Fruit fly (Drosophila melanogaster): Measurements from ENCODE around the gene nonA-l.

nonA-l gene

dm6 chr3R:16655494-16656493 lies 15.8 kb downstream of the nonA-l start, which contains the start of gene modSP (continued):
- TF ChIP-seq ase (GFP tag; IDR thresholded peaks at IDR 0.05) (0 out of 3 replicates have a peak, but pooled peaks have one; percentile 39), CG33557 (GFP tag; optimal IDR thresholded peaks at IDR 0.05) (no peak), lola (GFP tag; optimal IDR thresholded peaks at IDR 0.05) (no peak), Max (GFP tag; optimal IDR thresholded peaks at IDR 0.05) (no peak), crc (GFP tag; optimal IDR thresholded peaks at IDR 0.05) (peak; percentile 25), ro (GFP tag; IDR thresholded peaks at IDR 0.05) (no peak), CG13287 (GFP tag; IDR thresholded peaks at IDR 0.05; ENCODE audit: partially characterized antibody) (peak; percentile 76; the same call in 1 of the 2 replicates), dati (GFP tag; IDR thresholded peaks at IDR 0.05) (0 out of 2 replicates have a peak, but pooled peaks have one; percentile 12), CG1529 (GFP tag; optimal IDR thresholded peaks at IDR 0.05) (no peak), pb (GFP tag; optimal IDR thresholded peaks at IDR 0.05) (peak; percentile 22), repo (GFP tag; optimal IDR thresholded peaks at IDR 0.05) (no peak), CG16863 (GFP tag; optimal IDR thresholded peaks at IDR 0.05) (peak; percentile 10), pum (GFP tag; optimal IDR thresholded peaks at IDR 0.05) (no peak), CG1832 (GFP tag; optimal IDR thresholded peaks at IDR 0.05) (no peak), CG11723 (GFP tag; optimal IDR thresholded peaks at IDR 0.05) (no peak), vfl (GFP tag; optimal IDR thresholded peaks at IDR 0.05) (no peak), CG13894 (tag; optimal IDR thresholded peaks at IDR 0.05) (peak; percentile 48), CG1024 (GFP tag; IDR thresholded peaks at IDR 0.05) (no peak), dmrt11E (tag; optimal IDR thresholded peaks at IDR 0.05) (no peak), gro (GFP tag; optimal IDR thresholded peaks at IDR 0.05) (no peak), gcm2 (GFP tag; optimal IDR thresholded peaks at IDR 0.05) (no peak), lilli (GFP tag; optimal IDR thresholded peaks at IDR 0.05) (peak; percentile 47), dysf (GFP tag; IDR thresholded peaks at IDR 0.05) (peak; percentile 34; the same call in 1 of the 3 replicates), chinmo (GFP tag; IDR thresholded peaks at IDR 0.05; ENCODE audit: partially characterized antibody) (peak; percentile 91), CG9876 (GFP tag; optimal IDR thresholded peaks at IDR 0.05) (no peak), CG1792 (GFP tag; optimal IDR thresholded peaks at IDR 0.05) (no peak), CG2199 (GFP tag; IDR thresholded peaks at IDR 0.05) (peak; percentile 88), CG6813 (GFP tag; optimal IDR thresholded peaks at IDR 0.05) (no peak), CG9932 (GFP tag; IDR thresholded peaks at IDR 0.05) (peak; percentile 57), tx (GFP tag; optimal IDR thresholded peaks at IDR 0.05) (no peak), mld (GFP tag; IDR thresholded peaks at IDR 0.05; ENCODE audit: partially characterized antibody) (peak; percentile 81; the same call in 2 of the 3 replicates), cwo (GFP tag; optimal IDR thresholded peaks at IDR 0.05) (no peak), Camta (GFP tag; optimal IDR thresholded peaks at IDR 0.05) (no peak), Elba2 (GFP tag; optimal IDR thresholded peaks at IDR 0.05) (no peak), wor (GFP tag; IDR thresholded peaks at IDR 0.05) (no peak), aop (GFP tag; IDR thresholded peaks at IDR 0.05) (no peak), CG14710 (tag; optimal IDR thresholded peaks at IDR 0.05) (peak; percentile 46), ewg (GFP tag; optimal IDR thresholded peaks at IDR 0.05) (no peak), exex (tag; optimal IDR thresholded peaks at IDR 0.05) (no peak), bigmax (GFP tag; optimal IDR thresholded peaks at IDR 0.05) (no peak), Lhr (GFP tag; optimal IDR thresholded peaks at IDR 0.05) (peak; percentile 94), CG8388 (GFP tag; optimal IDR thresholded peaks at IDR 0.05) (no peak), sd (tag; optimal IDR thresholded peaks at IDR 0.05) (peak; percentile 62), CG11093 (GFP tag; IDR thresholded peaks at IDR 0.05) (no peak), phol (tag; optimal IDR thresholded peaks at IDR 0.05) (peak; percentile 13), MBD-R2 (GFP tag; IDR thresholded peaks at IDR 0.05) (0 out of 2 replicates have a peak, but pooled peaks have one; percentile 23), CG1647 (GFP tag; optimal IDR thresholded peaks at IDR 0.05) (no peak), Meics (GFP tag; optimal IDR thresholded peaks at IDR 0.05) (peak; percentile 29)

Data from whole organism, embryonic.